Fruit fly (Drosophila melanogaster) whole organism: ENCODE data around the gene Tbc1d8-9.

Experiments used
- CG8478 ChIP-seq: fragments of >200 bp; optimal IDR thresholded peaks from 2 replicates; lab custom pipeline; 2018; ENCODE audit warnings: inconsistent platforms
- Dll ChIP-seq: fragments of >200 bp; optimal IDR thresholded peaks from 2 replicates; lab custom pipeline; 2017
- EcR ChIP-seq, 2 experiments: fragments of >200 bp; optimal IDR thresholded peaks; 2 replicates each; lab custom pipeline; 2017; ENCODE audit warnings: missing biosample characterization in 2 of 2, missing genetic modification characterization in 2 of 2, missing genetic modification reagents in 2 of 2
- pan ChIP-seq: fragments of >200 bp; optimal IDR thresholded peaks from 2 replicates; lab custom pipeline; 2017
- psq ChIP-seq: fragments of >200 bp; optimal IDR thresholded peaks from 2 replicates; lab custom pipeline; 2017
- usp ChIP-seq: fragments of >200 bp; optimal IDR thresholded peaks from 2 replicates; lab custom pipeline; 2017; ENCODE audit warnings: missing biosample characterization, missing genetic modification characterization, mixed read lengths

Tbc1d8-9 gene

dm6 chr3L:21343254-21344083 lies at the start of gene Tbc1d8-9, which contains the start of gene CG32436:
Gene Tbc1d8-9 (minus strand): TSS chr3L:21343716.
Gene CG32436 (plus strand): TSS chr3L:21344033.
- TF ChIP-seq CG8478 (lab: Kevin White, UChicago), result no peak
- TF ChIP-seq Dll, result no peak
- no peak for TF ChIP-seq usp (GFP tag; lab: Kevin White, UChicago)
- no peak for TF ChIP-seq psq (lab: Kevin White, UChicago)
- no peak for TF ChIP-seq pan (lab: Kevin White, UChicago)
- no peak for TF ChIP-seq EcR (GFP tag; optimal IDR thresholded peaks at IDR 0.05; lab: Kevin White, UChicago)

- no peak for TF ChIP-seq pan (lab: Kevin White, UChicago)
- TF ChIP-seq Dll, result no peak
- no peak for TF ChIP-seq EcR (GFP tag; optimal IDR thresholded peaks at IDR 0.05; lab: Kevin White, UChicago)
These were observed 46.9 kb upstream of the Tbc1d8-9 start for dm6 chr3L:21390431-21390830.

- no peak for TF ChIP-seq CG8478 (lab: Kevin White, UChicago)
- TF ChIP-seq pan (lab: Kevin White, UChicago), result no peak
- TF ChIP-seq EcR (GFP tag; optimal IDR thresholded peaks at IDR 0.05; lab: Kevin White, UChicago), result no peak
- TF ChIP-seq usp (GFP tag; lab: Kevin White, UChicago), result no peak
- no peak for TF ChIP-seq Dll
- no peak for TF ChIP-seq psq (lab: Kevin White, UChicago)
These were observed 46.2 kb upstream of the Tbc1d8-9 start for dm6 chr3L:21389758-21390157.

DNA sequence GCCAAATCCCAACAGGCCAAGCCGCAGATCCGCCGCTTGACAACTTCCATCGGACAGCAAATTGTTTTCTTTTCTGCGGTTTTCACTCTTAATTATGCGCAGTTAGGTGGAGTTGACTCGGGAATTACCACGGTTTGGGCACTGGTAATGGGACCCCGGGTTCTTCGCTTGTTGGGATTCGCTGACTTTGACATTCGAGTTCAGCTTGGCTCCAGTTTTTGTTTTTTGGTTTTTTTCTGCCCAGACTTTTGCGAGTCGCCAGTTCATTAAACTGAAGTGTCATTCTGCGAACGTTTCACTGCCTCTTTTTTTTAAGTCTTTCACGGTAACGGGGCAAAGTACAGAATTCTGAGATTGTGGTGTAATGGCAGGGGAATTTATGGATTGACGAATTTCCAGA lies 45.3 kb upstream of the Tbc1d8-9 start:
- TF ChIP-seq pan (lab: Kevin White, UChicago) (no peak), usp (GFP tag; lab: Kevin White, UChicago) (no peak), Dll (no peak), psq (lab: Kevin White, UChicago) (no peak), CG8478 (lab: Kevin White, UChicago) (no peak), EcR (GFP tag; optimal IDR thresholded peaks at IDR 0.05; lab: Kevin White, UChicago) (no peak)

DNA sequence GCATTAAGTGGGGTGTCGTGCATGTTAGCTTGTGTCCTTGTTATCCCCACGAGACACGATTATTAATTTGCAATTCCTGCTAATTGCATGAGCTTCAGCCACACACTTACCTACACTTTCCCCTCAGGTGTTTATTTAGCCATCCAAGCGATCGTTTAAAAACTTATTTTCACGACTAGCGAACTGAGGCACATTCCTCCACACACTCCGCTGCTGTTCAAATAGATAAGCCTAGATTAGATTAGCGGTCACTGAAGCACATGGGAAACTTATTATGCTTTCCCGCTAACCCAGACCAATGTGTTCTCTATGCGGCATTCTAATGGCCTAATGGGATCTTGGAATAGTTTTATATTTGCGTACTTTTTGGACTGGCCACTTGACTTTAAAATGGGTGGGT lies 43.4 kb upstream of the Tbc1d8-9 start:
- TF ChIP-seq CG8478 (lab: Kevin White, UChicago) (no peak), pan (lab: Kevin White, UChicago) (no peak), EcR (GFP tag; optimal IDR thresholded peaks at IDR 0.05; lab: Kevin White, UChicago) (no peak), usp (GFP tag; lab: Kevin White, UChicago) (no peak), psq (lab: Kevin White, UChicago) (no peak), Dll (no peak)

dm6 chr3L:21385699-21386098 lies 42.2 kb upstream of the Tbc1d8-9 start:
- TF ChIP-seq usp (GFP tag; lab: Kevin White, UChicago) (no peak), Dll (no peak), pan (lab: Kevin White, UChicago) (no peak), psq (lab: Kevin White, UChicago) (no peak), CG8478 (lab: Kevin White, UChicago) (no peak)

DNA sequence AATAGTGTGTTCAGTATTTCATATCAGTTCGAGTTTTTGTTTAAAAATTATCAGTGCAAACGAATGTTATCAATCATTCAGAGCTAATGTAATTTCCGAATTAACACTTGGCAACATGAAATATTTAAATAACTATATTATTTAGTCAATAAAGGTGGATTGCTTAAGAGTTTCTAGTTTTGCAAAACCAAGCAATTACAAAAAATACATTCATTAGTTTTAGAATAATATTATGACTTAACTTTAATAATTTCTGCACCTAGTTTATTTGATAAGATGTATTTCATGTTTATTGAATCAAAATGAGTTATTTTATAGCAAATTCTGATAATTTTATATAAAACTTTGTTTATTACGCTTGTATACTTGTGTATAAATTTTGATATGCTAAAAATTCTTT lies 39.9 kb upstream of the Tbc1d8-9 start:
- TF ChIP-seq psq (lab: Kevin White, UChicago), result no peak
- no peak for TF ChIP-seq CG8478 (lab: Kevin White, UChicago)
- TF ChIP-seq Dll, result no peak
- TF ChIP-seq usp (GFP tag; lab: Kevin White, UChicago), result no peak
- no peak for TF ChIP-seq pan (lab: Kevin White, UChicago)
- no peak for TF ChIP-seq EcR (GFP tag; optimal IDR thresholded peaks at IDR 0.05; lab: Kevin White, UChicago)

DNA sequence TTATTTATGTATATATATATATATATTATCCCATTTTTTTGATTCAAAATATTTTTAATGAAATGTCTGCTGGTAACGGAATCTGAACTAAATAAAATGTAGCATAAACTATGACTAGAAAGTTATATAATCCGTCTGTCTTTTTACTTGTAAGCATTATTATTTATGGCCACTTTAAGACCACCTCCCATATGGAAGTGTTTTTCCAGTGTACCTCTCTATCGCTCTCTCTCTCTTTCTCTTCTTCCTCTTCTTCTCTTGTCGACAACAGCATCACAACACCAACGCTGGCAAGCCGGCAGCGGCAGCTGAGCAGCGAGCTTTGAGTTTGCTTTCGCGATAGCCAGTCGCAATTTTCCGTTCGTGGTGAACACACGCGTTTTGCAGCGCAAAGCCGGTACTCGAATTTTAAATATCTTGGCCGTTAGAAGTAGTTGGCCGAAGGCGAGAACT lies 38.7 kb upstream of the Tbc1d8-9 start, which contains the start of gene rgn:
TSS of gene rgn (plus strand) at position 344 of the 453 bp plus-strand sequence.
- TF ChIP-seq psq (lab: Kevin White, UChicago), result no peak
- no peak for TF ChIP-seq usp (GFP tag; lab: Kevin White, UChicago)
- no peak for TF ChIP-seq CG8478 (lab: Kevin White, UChicago)
- TF ChIP-seq pan (lab: Kevin White, UChicago), result no peak
- TF ChIP-seq Dll, result no peak
- no peak for TF ChIP-seq EcR (GFP tag; optimal IDR thresholded peaks at IDR 0.05; lab: Kevin White, UChicago)

DNA sequence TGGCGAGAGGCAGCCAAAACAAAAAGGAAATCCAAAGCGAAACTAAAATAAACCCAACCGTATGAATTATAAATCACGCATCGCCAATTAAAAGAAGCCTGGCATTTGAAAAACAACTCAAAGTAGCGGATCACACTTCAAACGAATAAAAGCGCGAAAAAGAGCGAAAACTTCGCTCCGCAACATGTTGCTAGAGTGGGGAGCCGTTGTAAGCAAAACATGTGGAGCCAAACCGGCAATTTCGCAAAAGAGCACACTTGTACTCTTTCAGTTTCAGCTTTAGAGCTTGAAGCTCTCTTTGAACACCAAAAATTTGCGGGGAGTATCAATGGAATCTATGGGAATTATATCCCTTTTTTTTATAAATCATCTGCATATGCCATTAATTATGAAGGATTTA lies 38.2 kb upstream of the Tbc1d8-9 start:
- TF ChIP-seq EcR (GFP tag; optimal IDR thresholded peaks at IDR 0.05; lab: Kevin White, UChicago), result no peak

DNA sequence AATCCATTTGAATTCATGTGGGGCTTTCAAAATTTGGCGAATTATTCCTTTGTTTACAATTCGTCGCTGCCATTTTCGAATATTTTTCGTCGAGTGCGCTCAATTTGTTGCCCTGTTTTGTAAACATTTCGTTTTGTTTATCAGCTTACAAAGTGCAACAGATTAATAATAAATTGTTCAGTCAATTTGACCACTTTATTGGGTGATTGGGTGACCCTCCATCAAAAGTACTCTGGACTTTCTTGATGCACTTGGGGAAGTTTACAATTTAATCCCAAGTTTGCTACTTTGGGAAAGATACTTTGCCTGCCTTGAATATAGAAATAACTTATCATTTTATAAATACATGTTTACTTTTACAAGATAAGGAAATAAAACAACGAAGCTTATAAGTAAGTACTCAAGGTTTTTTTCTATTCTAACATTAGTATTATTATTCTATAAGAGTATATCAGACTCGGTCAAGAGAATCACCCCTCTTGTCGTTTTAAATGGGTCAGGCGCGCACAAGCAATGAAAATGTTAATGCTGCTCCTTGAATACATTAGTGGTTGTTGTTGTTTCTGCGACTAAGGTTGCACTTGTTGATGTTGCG lies 37.2 kb upstream of the Tbc1d8-9 start:
- no peak for TF ChIP-seq EcR (GFP tag; optimal IDR thresholded peaks at IDR 0.05; lab: Kevin White, UChicago)
- no peak for TF ChIP-seq Dll
- no peak for TF ChIP-seq CG8478 (lab: Kevin White, UChicago)
- TF ChIP-seq psq (lab: Kevin White, UChicago), result no peak
- TF ChIP-seq usp (GFP tag; lab: Kevin White, UChicago), result no peak
- no peak for TF ChIP-seq pan (lab: Kevin White, UChicago)

dm6 chr3L:21380126-21380525 lies 36.6 kb upstream of the Tbc1d8-9 start:
- TF ChIP-seq pan (lab: Kevin White, UChicago) (no peak), psq (lab: Kevin White, UChicago) (no peak), Dll (no peak), usp (GFP tag; lab: Kevin White, UChicago) (no peak), CG8478 (lab: Kevin White, UChicago) (no peak), EcR (GFP tag; optimal IDR thresholded peaks at IDR 0.05; lab: Kevin White, UChicago) (no peak)

DNA sequence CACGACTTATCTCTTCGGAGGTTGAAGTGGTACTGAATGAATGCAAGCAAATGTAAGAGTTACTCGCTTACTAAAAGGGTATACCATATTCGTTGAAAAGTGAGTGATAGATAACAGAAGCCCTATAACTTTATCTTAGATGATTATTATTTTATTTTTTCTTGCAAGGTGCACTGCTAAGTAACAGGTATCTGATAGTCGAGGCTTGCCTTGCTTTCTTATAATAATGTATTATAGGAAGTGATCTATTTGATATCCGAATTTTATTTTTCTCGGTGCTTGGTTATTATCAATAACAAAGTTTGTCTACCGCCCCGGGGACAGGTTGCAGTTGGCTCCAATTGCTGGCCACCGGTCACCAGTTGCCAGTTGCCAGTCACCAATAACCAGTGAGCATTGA lies 27.7 kb upstream of the Tbc1d8-9 start:
- TF ChIP-seq Dll (no peak), usp (GFP tag; lab: Kevin White, UChicago) (no peak), CG8478 (lab: Kevin White, UChicago) (no peak), psq (lab: Kevin White, UChicago) (no peak), pan (lab: Kevin White, UChicago) (no peak), EcR (GFP tag; optimal IDR thresholded peaks at IDR 0.05; lab: Kevin White, UChicago) (no peak)
